Fruit fly (Drosophila melanogaster) whole organism, embryonic: ENCODE results near the gene Rrp45.
A peak's percentile ranks its signal among the peaks of the same experiment; 100 is the strongest.

Experiments used
- Abd-B ChIP-seq: fragments of 200-800 bp; sonication (Bioruptor generic); optimal IDR thresholded peaks from 2 replicates; lab custom pipeline; 2018; ENCODE audit warnings: missing biosample characterization, mild to moderate bottlenecking, missing genetic modification characterization, moderate library complexity
- CG10147 ChIP-seq: fragments of 200-800 bp; sonication (Bioruptor generic); optimal IDR thresholded peaks from 2 replicates; lab custom pipeline; 2019; ENCODE audit warnings: missing biosample characterization, mild to moderate bottlenecking, missing genetic modification characterization, moderate library complexity
- CG11723 ChIP-seq: fragments of 200-800 bp; sonication (Bioruptor generic); optimal IDR thresholded peaks from 2 replicates; lab custom pipeline; 2017; ENCODE audit warnings: missing biosample characterization, mild to moderate bottlenecking, missing genetic modification characterization
- CG33557 ChIP-seq: fragments of 200-800 bp; sonication (Bioruptor generic); optimal IDR thresholded peaks from 2 replicates; lab custom pipeline; 2019; ENCODE audit warnings: missing biosample characterization, mild to moderate bottlenecking, missing genetic modification characterization, moderate library complexity
- cato ChIP-seq: fragments of 200-800 bp; sonication (Bioruptor generic); optimal IDR thresholded peaks from 2 replicates; lab custom pipeline; 2016; ENCODE audit warnings: missing biosample characterization, missing genetic modification characterization, borderline replicate concordance

- peak; percentile 77 for TF ChIP-seq CG11723 (GFP tag; lab: Kevin White, UChicago)
- TF ChIP-seq CG10147, result peak; percentile 84
- peak; percentile 52 for TF ChIP-seq CG33557 (GFP tag; lab: Kevin White, UChicago)
- TF ChIP-seq Abd-B (GFP tag; lab: Kevin White, UChicago), result peak; percentile 69
- peak; percentile 69 for TF ChIP-seq cato (GFP tag; lab: Kevin White, UChicago)
These were observed 20.2 kb upstream of the Rrp45 start, which contains the start of gene CG4829 for dm6 chrX:16811213-16811749.
